Worm (Caenorhabditis elegans) whole organism, dauer: ENCODE measurements around the gene sru-18.
"Not testable (repeated sequence)": the region's sequence is repeated elsewhere in the genome, so short reads cannot be mapped to it uniquely, and the experiment has no call there.

Experiments
- unc-62 ChIP-seq: sonication (generic microtip); optimal IDR thresholded peaks from 2 replicates; lab custom pipeline; 2017; ENCODE audit warnings: missing biosample characterization, missing genetic modification reagents, missing genetic modification characterization

Gene sru-18

DNA sequence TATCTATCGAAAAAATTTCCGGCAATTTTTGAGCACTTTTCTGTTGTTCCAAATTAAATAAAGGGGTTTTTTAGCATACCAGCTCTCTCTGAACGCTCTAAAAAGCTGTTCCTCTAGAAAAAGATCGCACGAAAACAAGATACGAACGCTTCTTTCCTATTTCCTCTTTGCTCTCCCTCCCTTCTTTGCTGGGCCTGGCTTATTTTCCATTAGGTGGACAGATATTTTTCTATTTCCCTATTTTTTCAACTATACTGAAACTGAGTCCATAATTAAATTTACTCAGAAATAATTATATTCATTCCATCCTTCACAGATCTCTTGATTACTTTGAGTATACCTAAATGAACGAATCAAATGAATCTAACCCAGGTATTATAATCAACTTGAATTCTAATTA is at the start of gene sru-18:
Gene sru-18, plus strand, starts transcription at position 301 of the 400 bp plus-strand sequence.
- no peak for TF ChIP-seq unc-62 (GFP tag; lab: Kevin White, UChicago)

DNA sequence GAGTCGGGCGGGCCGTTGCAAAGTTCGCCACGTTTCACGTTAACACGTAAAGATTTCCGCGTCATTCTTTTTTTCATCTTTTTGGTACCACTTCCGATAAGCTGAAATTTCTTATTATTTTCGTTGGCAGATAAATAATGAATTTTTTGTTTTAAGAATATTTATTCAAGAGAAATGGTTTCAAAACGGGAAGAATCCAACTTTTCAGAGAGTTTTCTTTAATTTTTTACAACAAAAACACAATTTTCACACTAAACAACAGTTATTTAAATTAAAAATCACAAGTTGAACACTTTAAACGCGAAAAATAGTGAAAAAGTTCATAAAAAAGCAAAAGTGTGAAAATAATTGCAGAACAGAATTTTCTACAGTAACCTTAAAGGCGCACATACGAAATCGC is 47.9 kb upstream of the sru-18 start, which contains the start of gene spe-44:
Gene spe-44, minus strand, starts transcription at position 101 of the 400 bp plus-strand sequence.
- TF ChIP-seq unc-62 (GFP tag; lab: Kevin White, UChicago), result no peak

DNA sequence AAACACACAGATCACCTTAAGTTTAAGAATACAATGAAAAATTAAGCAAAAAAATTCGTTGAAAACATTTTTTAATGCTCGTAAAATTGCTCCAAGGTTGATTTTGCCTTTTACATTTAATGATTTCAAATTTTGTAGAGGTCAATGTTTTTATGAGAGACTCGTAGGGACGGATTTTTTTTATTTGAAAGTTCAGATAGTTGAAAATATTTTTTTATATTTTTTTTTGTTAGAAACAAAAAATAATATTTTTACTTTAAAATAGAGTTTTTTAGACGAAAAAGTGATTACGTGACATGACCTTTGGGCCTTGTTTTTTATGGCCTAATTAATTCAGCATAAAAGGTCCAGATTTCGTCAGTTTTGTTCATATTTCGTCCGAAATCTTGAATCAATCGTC is 47.3 kb upstream of the sru-18 start, which contains the start of gene smz-1:
Gene smz-1, plus strand, starts transcription at position 301 of the 400 bp plus-strand sequence.
- TF ChIP-seq unc-62 (GFP tag; lab: Kevin White, UChicago), result no peak

ce11 chrIV:12456613-12457012 is 45.4 kb upstream of the sru-18 start, which contains the start of gene C25G4.7:
Gene C25G4.7, plus strand, starts transcription at chrIV:12456913.
- TF ChIP-seq unc-62 (GFP tag; lab: Kevin White, UChicago), result no peak

DNA sequence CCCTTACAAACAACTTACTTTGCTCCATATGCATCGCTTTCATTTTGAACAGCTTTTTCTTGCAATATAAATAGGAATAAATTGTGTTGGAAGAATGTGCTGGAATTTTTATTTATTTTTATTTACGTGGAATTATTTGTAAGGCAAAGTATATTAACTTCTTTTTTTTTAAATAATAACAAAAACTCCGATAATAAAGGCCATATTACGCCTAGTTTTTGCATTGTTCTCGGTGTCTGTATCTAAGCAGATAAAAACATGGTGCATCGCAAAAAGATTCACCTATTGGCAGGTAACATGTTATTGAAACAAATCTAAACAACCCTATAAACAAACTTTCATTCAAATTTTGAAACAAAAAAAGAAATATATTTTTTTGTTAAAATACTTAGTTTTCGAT is 38.7 kb upstream of the sru-18 start, which contains the start of gene C25G4.8:
Gene C25G4.8, minus strand, starts transcription at position 101 of the 400 bp plus-strand sequence.
- no peak for TF ChIP-seq unc-62 (GFP tag; lab: Kevin White, UChicago)

DNA sequence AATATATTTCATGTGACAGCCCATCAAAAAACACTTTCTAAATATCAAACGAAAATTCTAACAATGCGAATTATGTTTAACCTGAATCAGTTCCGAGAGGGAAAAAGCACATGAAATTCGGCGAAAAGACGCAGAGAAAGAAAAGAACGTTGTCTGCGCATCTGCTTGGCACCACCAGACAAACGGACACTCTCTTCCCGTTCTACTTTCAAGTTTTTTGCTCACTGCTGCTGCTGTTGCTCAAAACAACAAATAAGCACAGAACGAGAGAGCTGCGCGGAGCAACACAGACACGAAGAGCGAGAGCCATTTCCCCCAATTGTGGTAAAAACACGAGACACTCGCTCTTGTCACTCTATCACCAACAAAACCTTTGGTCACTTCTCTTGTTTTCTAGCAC is 37.2 kb upstream of the sru-18 start:
- no peak for TF ChIP-seq unc-62 (GFP tag; lab: Kevin White, UChicago)

ce11 chrIV:12467761-12468160 is 34.3 kb upstream of the sru-18 start:
- no peak for TF ChIP-seq unc-62 (GFP tag; lab: Kevin White, UChicago)

- TF ChIP-seq unc-62 (GFP tag; lab: Kevin White, UChicago), result no peak
Measured at ce11 chrIV:12468359-12468758, 33.7 kb upstream of the sru-18 start, which contains the start of gene igdb-2. Gene igdb-2, plus strand, starts transcription at chrIV:12468659.

- TF ChIP-seq unc-62 (GFP tag; lab: Kevin White, UChicago), result not testable (repeated sequence)
Measured at ce11 chrIV:12476942-12477341, 25.1 kb upstream of the sru-18 start, which contains the start of gene T04A11.1. Gene T04A11.1, minus strand, starts transcription at chrIV:12477042.

DNA sequence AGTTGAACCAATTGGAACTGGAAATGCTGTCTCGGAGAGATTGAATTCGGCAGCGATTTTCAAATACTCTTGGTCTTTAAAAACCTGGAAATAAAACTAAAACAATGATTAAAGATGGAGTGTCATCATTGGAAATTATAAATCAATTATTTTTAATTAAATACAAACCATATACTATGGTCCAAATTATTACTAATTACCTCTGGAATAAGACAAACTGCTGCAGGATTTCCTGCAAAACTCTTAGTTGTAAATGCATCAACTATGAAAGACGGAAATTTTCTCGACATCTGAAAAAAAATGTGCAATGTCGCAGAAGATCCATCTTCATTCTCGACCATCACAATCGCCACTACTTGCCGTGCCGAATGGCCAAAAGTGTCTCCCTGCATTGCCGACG is 23.3 kb upstream of the sru-18 start, which contains the start of gene igdb-1:
Gene igdb-1, plus strand, starts transcription at position 301 of the 400 bp plus-strand sequence.
- not testable (repeated sequence) for TF ChIP-seq unc-62 (GFP tag; lab: Kevin White, UChicago)

ce11 chrIV:12484479-12484878 is 17.6 kb upstream of the sru-18 start, which contains the start of gene T04A11.4:
Gene T04A11.4, minus strand, starts transcription at chrIV:12484579.
- not testable (repeated sequence) for TF ChIP-seq unc-62 (GFP tag; lab: Kevin White, UChicago)

DNA sequence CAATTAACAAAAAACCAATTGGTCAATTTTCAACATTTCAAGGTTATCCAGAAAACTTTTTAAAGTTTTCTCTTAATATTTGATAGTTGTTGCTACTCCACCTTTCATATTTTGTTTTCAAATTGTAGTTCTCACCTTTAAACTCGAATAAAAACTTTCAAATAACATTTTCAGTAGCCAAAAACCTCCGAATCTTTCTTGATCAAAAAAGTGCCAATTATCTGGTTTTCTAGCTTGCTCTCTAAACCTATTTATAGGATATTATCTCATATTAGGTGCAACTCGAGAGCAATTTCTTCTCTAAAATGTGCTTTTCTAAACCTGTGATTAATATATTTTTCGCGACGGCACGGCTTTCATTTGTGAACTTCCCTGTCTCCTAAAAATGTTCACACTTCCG is 14.9 kb upstream of the sru-18 start, which contains the start of gene sru-26:
Gene sru-26, plus strand, starts transcription at position 301 of the 400 bp plus-strand sequence.
- no peak for TF ChIP-seq unc-62 (GFP tag; lab: Kevin White, UChicago)

DNA sequence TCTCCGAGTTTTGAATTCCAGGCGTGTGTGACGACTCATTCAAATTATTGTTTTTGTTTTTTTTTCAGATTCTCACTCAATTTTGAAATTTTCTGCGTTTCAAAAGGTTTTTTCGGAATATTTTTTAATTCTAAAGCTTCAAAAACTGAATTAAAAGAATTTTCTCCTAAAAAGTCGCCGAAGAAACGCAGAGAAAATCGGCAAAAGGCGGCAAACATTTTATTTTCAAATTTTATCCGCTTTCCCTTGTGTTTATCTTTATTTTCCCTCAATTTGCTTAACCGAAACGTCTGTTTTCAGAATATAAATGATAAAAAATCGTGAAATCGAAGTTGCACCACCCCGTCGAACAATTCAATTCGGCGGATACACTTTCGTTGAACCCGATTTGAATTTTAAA is 11.6 kb upstream of the sru-18 start, which contains the start of gene him-6:
Gene him-6, plus strand, starts transcription at position 301 of the 400 bp plus-strand sequence.
- no peak for TF ChIP-seq unc-62 (GFP tag; lab: Kevin White, UChicago)

DNA sequence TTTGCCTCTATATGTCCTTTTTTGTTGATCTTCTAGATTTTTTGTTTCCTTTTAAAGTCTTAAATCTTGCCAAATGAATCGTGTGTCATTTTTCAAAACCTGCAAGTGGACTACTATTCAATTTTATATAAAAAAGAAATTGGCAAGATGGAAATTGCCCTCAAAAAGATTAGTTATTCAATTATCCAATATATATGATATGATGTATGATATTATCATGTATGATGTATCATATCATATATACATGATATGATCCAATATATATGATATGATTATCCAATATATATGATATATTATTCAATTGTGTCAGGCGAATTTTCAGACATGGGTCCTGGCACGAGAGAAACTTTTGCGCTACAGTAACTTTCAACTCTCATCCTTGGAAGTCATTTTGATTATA is 6.9 kb upstream of the sru-18 start, which contains the start of gene sru-20:
Gene sru-20, plus strand, starts transcription at position 301 of the 400 bp plus-strand sequence.
- TF ChIP-seq unc-62 (GFP tag; lab: Kevin White, UChicago), result no peak

- no peak for TF ChIP-seq unc-62 (GFP tag; lab: Kevin White, UChicago)
Measured at ce11 chrIV:12498238-12498637, 3.8 kb upstream of the sru-18 start, which contains the start of gene sru-19. Gene sru-19, plus strand, starts transcription at chrIV:12498538.

ce11 chrIV:12505397-12505796 is 3.3 kb downstream of the sru-18 start, which contains the start of gene sru-17:
Gene sru-17, plus strand, starts transcription at chrIV:12505697.
- not testable (repeated sequence) for TF ChIP-seq unc-62 (GFP tag; lab: Kevin White, UChicago)

ce11 chrIV:12520150-12520549 is 18.1 kb downstream of the sru-18 start, which contains the start of gene tsp-4:
Gene tsp-4, minus strand, starts transcription at chrIV:12520250.
- no peak for TF ChIP-seq unc-62 (GFP tag; lab: Kevin White, UChicago)
